Worm (Caenorhabditis elegans) whole organism, L4 larva: ENCODE results near the gene nrsn-1.
A peak's percentile ranks its signal among the peaks of the same experiment; 100 is the strongest.

Experiments used
- F49E8.2 ChIP-seq: sonication (generic microtip); optimal IDR thresholded peaks from 2 replicates; lab custom pipeline; 2016; ENCODE audit warnings: missing compliant biosample characterization, mild to moderate bottlenecking, missing genetic modification characterization, borderline replicate concordance
- Y5F2A.4 ChIP-seq: fragments of 200-800 bp; sonication (Bioruptor generic); optimal IDR thresholded peaks from 2 replicates; lab custom pipeline; 2018; ENCODE audit warnings: mild to moderate bottlenecking, missing genetic modification characterization, missing compliant biosample characterization
- ZK337.2 ChIP-seq: fragments of 200-800 bp; sonication (Bioruptor generic); IDR thresholded peaks from 2 replicates; pipeline ENCODE4 v1.3.6; 2022; ENCODE audit warnings: missing genetic modification reagents, missing genetic modification characterization, missing compliant biosample characterization
- aha-1 ChIP-seq: fragments of 150-350 bp; peaks from one replicate; lab custom pipeline; 2014; ENCODE audit warnings: missing biosample characterization, missing genetic modification characterization
- ceh-20 ChIP-seq: fragments of 200-800 bp; sonication (Bioruptor generic); IDR thresholded peaks from 2 replicates; pipeline ENCODE4 v1.3.6; 2022; ENCODE audit warnings: missing genetic modification reagents, missing genetic modification characterization, missing compliant biosample characterization
- ceh-44 ChIP-seq: fragments of 200-800 bp; sonication (Bioruptor generic); IDR thresholded peaks from 2 replicates; pipeline ENCODE4 v1.3.6; 2022; ENCODE audit warnings: missing genetic modification reagents, missing genetic modification characterization, missing compliant biosample characterization
- ces-1 ChIP-seq: fragments of 150-350 bp; sonication (generic microtip); optimal IDR thresholded peaks from 4 replicates; lab custom pipeline; 2014; ENCODE audit warnings: missing biosample characterization, missing genetic modification reagents, missing genetic modification characterization
- daf-16 ChIP-seq, 3 experiments: sonication (generic microtip); optimal IDR thresholded peaks; 2 replicates each; lab custom pipeline; 2016 to 2017; ENCODE audit warnings: missing genetic modification characterization in 3 of 3, missing genetic modification reagents in 3 of 3, mild to moderate bottlenecking in 2 of 3, missing compliant biosample characterization in 2 of 3, missing biosample characterization in 1 of 3, moderate library complexity in 1 of 3
- dmd-6 ChIP-seq: fragments of 200-800 bp; sonication (Bioruptor generic); IDR thresholded peaks from 2 replicates; pipeline ENCODE4 v1.3.6; 2022; ENCODE audit warnings: missing genetic modification reagents, missing genetic modification characterization, missing compliant biosample characterization
- dpl-1 ChIP-seq: fragments of 150-350 bp; optimal IDR thresholded peaks from 2 replicates; lab custom pipeline; 2014; ENCODE audit warnings: missing biosample characterization, missing genetic modification reagents, missing genetic modification characterization
- dve-1 ChIP-seq: sonication (generic microtip); optimal IDR thresholded peaks from 2 replicates; lab custom pipeline; 2017; ENCODE audit warnings: antibody characterized with exemption, mild to moderate bottlenecking, missing genetic modification characterization, missing compliant biosample characterization; ENCODE audit not compliant: insufficient read depth
- egl-27 ChIP-seq: sonication (generic microtip); optimal IDR thresholded peaks from 3 replicates; lab custom pipeline; 2017; ENCODE audit warnings: missing biosample characterization, missing genetic modification reagents, missing genetic modification characterization
- gei-8 ChIP-seq: fragments of 200-800 bp; sonication (Bioruptor generic); optimal IDR thresholded peaks from 2 replicates; lab custom pipeline; 2018; ENCODE audit warnings: mild to moderate bottlenecking, missing genetic modification characterization, missing compliant biosample characterization
- hif-1 ChIP-seq, 2 experiments: sonication (generic microtip); optimal IDR thresholded peaks; 2 replicates each; lab custom pipeline; 2016 to 2017; ENCODE audit warnings: missing compliant biosample characterization in 2 of 2, missing genetic modification characterization in 2 of 2, missing genetic modification reagents in 2 of 2, missing genotype in 2 of 2, mild to moderate bottlenecking in 1 of 2
- hlh-11 ChIP-seq: fragments of 200-800 bp; sonication (Bioruptor generic); optimal IDR thresholded peaks from 2 replicates; lab custom pipeline; 2018; ENCODE audit warnings: mild to moderate bottlenecking, missing genetic modification characterization, missing compliant biosample characterization
- hlh-30 ChIP-seq: sonication (generic microtip); optimal IDR thresholded peaks from 2 replicates; lab custom pipeline; 2017; ENCODE audit warnings: antibody characterized with exemption, mild to moderate bottlenecking, missing genetic modification characterization, missing compliant biosample characterization; ENCODE audit not compliant: insufficient read depth
- lin-1 ChIP-seq: fragments of 200-800 bp; sonication (Bioruptor generic); IDR thresholded peaks from 2 replicates; pipeline ENCODE4 v1.3.6; 2022; ENCODE audit warnings: missing genetic modification reagents, missing genetic modification characterization, missing compliant biosample characterization
- lin-13 ChIP-seq: fragments of 150-350 bp; optimal IDR thresholded peaks from 2 replicates; lab custom pipeline; 2014; ENCODE audit warnings: missing biosample characterization, missing genetic modification reagents, missing genetic modification characterization
- lin-38 ChIP-seq: fragments of 200-800 bp; sonication (Bioruptor generic); IDR thresholded peaks from 2 replicates; pipeline ENCODE4 v1.3.6; 2022; ENCODE audit warnings: missing genetic modification reagents, missing genetic modification characterization, missing compliant biosample characterization
- lir-3 ChIP-seq: sonication (generic microtip); optimal IDR thresholded peaks from 2 replicates; lab custom pipeline; 2016; ENCODE audit warnings: mild to moderate bottlenecking, missing genetic modification characterization, missing compliant biosample characterization
- lsy-2 ChIP-seq, 2 experiments: fragments of 150-350 bp in 1 of 2; sonication (generic microtip) in 1 of 2; optimal IDR thresholded peaks; 2 replicates each; lab custom pipeline; 2014 to 2017; ENCODE audit warnings: missing biosample characterization in 2 of 2, missing genetic modification characterization in 2 of 2
- madf-5 ChIP-seq, 2 experiments: fragments of 200-800 bp; sonication (Bioruptor generic); IDR thresholded peaks; 2 replicates each; pipeline ENCODE4 v1.3.6; 2022; ENCODE audit warnings: missing compliant biosample characterization in 2 of 2, missing genetic modification characterization in 2 of 2
- mdl-1 ChIP-seq, 2 experiments: fragments of 150-350 bp in 1 of 2; sonication (generic microtip) in 1 of 2; optimal IDR thresholded peaks; 2 replicates each; lab custom pipeline; 2014 to 2017; ENCODE audit warnings: missing biosample characterization in 2 of 2, missing genetic modification characterization in 2 of 2
- mep-1 ChIP-seq: fragments of 150-350 bp; sonication (generic microtip); optimal IDR thresholded peaks from 3 replicates; lab custom pipeline; 2014; ENCODE audit warnings: missing biosample characterization, missing genetic modification characterization
- mxl-3 ChIP-seq: fragments of 200-800 bp; sonication (Bioruptor generic); optimal IDR thresholded peaks from 2 replicates; lab custom pipeline; 2018; ENCODE audit warnings: mild to moderate bottlenecking, missing genetic modification characterization, missing compliant biosample characterization
- nhr-102 ChIP-seq: sonication (generic microtip); optimal IDR thresholded peaks from 2 replicates; lab custom pipeline; 2016; ENCODE audit warnings: mild to moderate bottlenecking, missing genetic modification characterization, moderate library complexity, missing compliant biosample characterization
- nhr-11 ChIP-seq: fragments of 150-350 bp; optimal IDR thresholded peaks from 2 replicates; lab custom pipeline; 2014; ENCODE audit warnings: missing biosample characterization, missing genetic modification characterization
- nhr-28 ChIP-seq: fragments of 150-350 bp; optimal IDR thresholded peaks from 2 replicates; lab custom pipeline; 2014; ENCODE audit warnings: missing biosample characterization, missing genetic modification characterization
- nhr-48 ChIP-seq: sonication (generic microtip); optimal IDR thresholded peaks from 2 replicates; lab custom pipeline; 2016; ENCODE audit warnings: mild to moderate bottlenecking, missing genetic modification characterization, missing compliant biosample characterization
- nhr-6 ChIP-seq: fragments of 150-350 bp; optimal IDR thresholded peaks from 2 replicates; lab custom pipeline; 2014; ENCODE audit warnings: missing biosample characterization, missing genetic modification characterization
- nhr-77 ChIP-seq: fragments of 150-350 bp; optimal IDR thresholded peaks from 2 replicates; lab custom pipeline; 2014; ENCODE audit warnings: missing biosample characterization, missing genetic modification characterization
- pha-4 ChIP-seq, 2 experiments: fragments of 150-350 bp in 1 of 2; fragments of 200-800 bp in 1 of 2; sonication (Bioruptor generic) in 1 of 2; IDR thresholded peaks in 1 of 2; optimal IDR thresholded peaks in 1 of 2; 2 replicates each; pipeline versions ENCODE4 v1.3.6 to Lab custom; 2014 to 2022; ENCODE audit warnings: missing genetic modification characterization in 2 of 2, missing genetic modification reagents in 2 of 2, missing biosample characterization in 1 of 2, missing compliant biosample characterization in 1 of 2
- php-3 ChIP-seq: fragments of 200-800 bp; sonication (Bioruptor generic); IDR thresholded peaks from 2 replicates; pipeline ENCODE4 v1.3.6; 2022; ENCODE audit warnings: missing genetic modification reagents, missing genetic modification characterization, missing compliant biosample characterization
- pqm-1 ChIP-seq: sonication (generic microtip); optimal IDR thresholded peaks from 2 replicates; lab custom pipeline; 2017; ENCODE audit warnings: missing biosample characterization, missing genetic modification characterization
- skn-1 ChIP-seq: fragments of 150-350 bp; optimal IDR thresholded peaks from 2 replicates; lab custom pipeline; 2014; ENCODE audit warnings: missing biosample characterization, missing genetic modification characterization
- snpc-1.2 ChIP-seq: fragments of 200-800 bp; sonication (Bioruptor generic); IDR thresholded peaks from 2 replicates; pipeline ENCODE4 v1.3.6; 2022; ENCODE audit warnings: missing genetic modification reagents, missing genetic modification characterization, missing compliant biosample characterization
- snpc-4 ChIP-seq: fragments of 150-350 bp; optimal IDR thresholded peaks from 2 replicates; lab custom pipeline; 2014; ENCODE audit warnings: missing biosample characterization, missing genetic modification characterization
- tra-1 ChIP-seq: fragments of 200-800 bp; sonication (Bioruptor generic); IDR thresholded peaks from 2 replicates; pipeline ENCODE4 v1.3.6; 2022; ENCODE audit warnings: missing genetic modification reagents, missing genetic modification characterization, missing compliant biosample characterization
- unc-62 ChIP-seq, 3 experiments: fragments of 150-350 bp in 1 of 3; sonication (generic microtip); optimal IDR thresholded peaks in 2 of 3; peaks in 1 of 3; 1 replicate in 1 of 3; 2 replicates in 2 of 3; lab custom pipeline; 2014 to 2017; ENCODE audit warnings: missing biosample characterization in 3 of 3, missing genetic modification characterization in 3 of 3, missing genetic modification reagents in 3 of 3, missing genotype in 1 of 3
- zip-11 ChIP-seq: fragments of 200-800 bp; sonication (Bioruptor generic); IDR thresholded peaks from 2 replicates; pipeline ENCODE4 v1.3.6; 2022; ENCODE audit warnings: missing genetic modification characterization, missing compliant biosample characterization
- ztf-7 ChIP-seq: fragments of 150-350 bp; optimal IDR thresholded peaks from 2 replicates; lab custom pipeline; 2014; ENCODE audit warnings: missing biosample characterization, missing genetic modification characterization

Gene nrsn-1

ce11 chrV:3697071-3697470 lies 18.7 kb downstream of the nrsn-1 start:
- TF ChIP-seq lin-38 (GFP tag; lab: Robert Waterston, UW) = no peak
- TF ChIP-seq zip-11 (GFP tag; lab: Robert Waterston, UW) = no peak
- TF ChIP-seq hlh-11 (tag; lab: Kevin White, UChicago) = peak; percentile 86
- TF ChIP-seq mdl-1 (tag; optimal IDR thresholded peaks at IDR 0.05; lab: Kevin White, UChicago) = peak in 1 of 2 experiments; percentile 61
- TF ChIP-seq nhr-28 (tag; lab: Kevin White, UChicago) = peak; percentile 93
- TF ChIP-seq hlh-30 = peak; percentile 52
- TF ChIP-seq pqm-1 = peak; percentile 55
- peak in 1 of 2 experiments; percentile 87 for TF ChIP-seq daf-16 (GFP tag; optimal IDR thresholded peaks at IDR 0.05; lab: Kevin White, UChicago)
- peak; percentile 95 for TF ChIP-seq daf-16 (tag; optimal IDR thresholded peaks at IDR 0.05; lab: Kevin White, UChicago)
- peak; percentile 69 for TF ChIP-seq nhr-102
- peak; percentile 0 for TF ChIP-seq aha-1 (tag; lab: Kevin White, UChicago)
- TF ChIP-seq hif-1 (tag; optimal IDR thresholded peaks at IDR 0.05; lab: Kevin White, UChicago) = peak in 1 of 2 experiments; percentile 36
- no peak for TF ChIP-seq madf-5 (GFP tag; IDR thresholded peaks at IDR 0.05; lab: Robert Waterston, UW)
- peak; percentile 73 for TF ChIP-seq nhr-77 (tag; lab: Kevin White, UChicago)
- peak; percentile 86 for TF ChIP-seq lin-1 (GFP tag; lab: Robert Waterston, UW)
- TF ChIP-seq gei-8 (GFP tag; lab: Kevin White, UChicago) = no peak
- TF ChIP-seq dmd-6 = peak; percentile 85
- TF ChIP-seq lsy-2 (tag; optimal IDR thresholded peaks at IDR 0.05; lab: Kevin White, UChicago) = peak in 1 of 2 experiments; percentile 61
- peak; percentile 69 for TF ChIP-seq nhr-48 (tag; lab: Kevin White, UChicago)
- TF ChIP-seq lin-13 (GFP tag; lab: Kevin White, UChicago) = no peak
- no peak for TF ChIP-seq skn-1 (tag; lab: Kevin White, UChicago)
- no peak for TF ChIP-seq dpl-1
- TF ChIP-seq mep-1 (tag; lab: Kevin White, UChicago) = peak; percentile 49
- TF ChIP-seq dve-1 (tag; lab: Kevin White, UChicago) = peak; percentile 86
- TF ChIP-seq ceh-44 (GFP tag; lab: Robert Waterston, UW) = no peak
- peak; percentile 46 for TF ChIP-seq mxl-3 (GFP tag; lab: Kevin White, UChicago)
- TF ChIP-seq php-3 = peak; percentile 76
- peak; percentile 70; the same call in 1 of the 2 replicates for TF ChIP-seq tra-1 (GFP tag; lab: Robert Waterston, UW)

ce11 chrV:3695254-3695653 lies 20.5 kb downstream of the nrsn-1 start:
- TF ChIP-seq hlh-11 (tag; lab: Kevin White, UChicago) (peak; percentile 34), Y5F2A.4 (GFP tag; lab: Kevin White, UChicago) (no peak), mdl-1 (tag; optimal IDR thresholded peaks at IDR 0.05; lab: Kevin White, UChicago) (peak in 1 of 2 experiments; percentile 19), ztf-7 (tag; lab: Kevin White, UChicago) (no peak), daf-16 (GFP tag; optimal IDR thresholded peaks at IDR 0.05; lab: Kevin White, UChicago) (peak in 1 of 2 experiments; percentile 43), daf-16 (tag; optimal IDR thresholded peaks at IDR 0.05; lab: Kevin White, UChicago) (no peak), snpc-1.2 (GFP tag; lab: Robert Waterston, UW) (no peak), nhr-11 (peak; percentile 36)

ce11 chrV:3693657-3694056 lies 22.1 kb downstream of the nrsn-1 start:
- TF ChIP-seq lir-3 (no peak), ZK337.2 (GFP tag; lab: Robert Waterston, UW) (no peak), mxl-3 (GFP tag; lab: Kevin White, UChicago) (peak; percentile 81), nhr-28 (tag; lab: Kevin White, UChicago) (peak; percentile 57)

- TF ChIP-seq hlh-30 (peak; percentile 27), ces-1 (GFP tag; lab: Kevin White, UChicago) (no peak), pqm-1 (peak; percentile 76), daf-16 (GFP tag; optimal IDR thresholded peaks at IDR 0.05; lab: Kevin White, UChicago) (no peak), daf-16 (tag; optimal IDR thresholded peaks at IDR 0.05; lab: Kevin White, UChicago) (peak; percentile 52), nhr-6 (tag; lab: Kevin White, UChicago) (no peak), pha-4 (GFP tag; IDR thresholded peaks at IDR 0.05; lab: Robert Waterston, UW) (no peak), pha-4 (tag; optimal IDR thresholded peaks at IDR 0.05; lab: Kevin White, UChicago) (no peak), hlh-11 (tag; lab: Kevin White, UChicago) (peak; percentile 38), skn-1 (tag; lab: Kevin White, UChicago) (no peak), F49E8.2 (tag; lab: Kevin White, UChicago) (no peak), nhr-28 (tag; lab: Kevin White, UChicago) (peak; percentile 85), ceh-20 (GFP tag; lab: Robert Waterston, UW) (no peak), dmd-6 (peak; percentile 30; the same call in 1 of the 2 replicates), snpc-4 (tag; lab: Kevin White, UChicago) (no peak), unc-62 (GFP tag; optimal IDR thresholded peaks at IDR 0.05 in 1 of 2; lab: Kevin White, UChicago) (peak in 1 of 2 experiments; percentile 42), unc-62 (tag; optimal IDR thresholded peaks at IDR 0.05; lab: Kevin White, UChicago) (no peak), dve-1 (tag; lab: Kevin White, UChicago) (peak; percentile 1), egl-27 (tag; lab: Kevin White, UChicago) (no peak)
Measured at ce11 chrV:3692613-3693012, 23.2 kb downstream of the nrsn-1 start.
